Worm (Caenorhabditis elegans) whole organism, young adult: ENCODE data around the gene tsct-1.

ENCODE experiments used
- F10E7.11 ChIP-seq: sonication (generic microtip); optimal IDR thresholded peaks from 2 replicates; lab custom pipeline; 2017; ENCODE audit warnings: mild to moderate bottlenecking, missing genetic modification characterization, moderate library complexity, missing compliant biosample characterization
- F23B12.7 ChIP-seq: sonication (generic microtip); optimal IDR thresholded peaks from 2 replicates; lab custom pipeline; 2017; ENCODE audit warnings: missing genetic modification characterization, mild to moderate bottlenecking, missing compliant biosample characterization, antibody characterized with exemption, moderate library complexity; ENCODE audit not compliant: insufficient read depth
- F39B2.1 ChIP-seq: fragments of 200-800 bp; sonication (Bioruptor generic); IDR thresholded peaks from 2 replicates; pipeline ENCODE4 v1.3.6; 2022; ENCODE audit warnings: missing genetic modification reagents, missing genetic modification characterization, missing compliant biosample characterization
- aptf-3 ChIP-seq: fragments of 200-800 bp; sonication (Bioruptor generic); IDR thresholded peaks from 2 replicates; pipeline ENCODE4 v1.3.6; 2022; ENCODE audit warnings: missing genetic modification characterization, missing compliant biosample characterization
- die-1 ChIP-seq: sonication (generic microtip); optimal IDR thresholded peaks from 2 replicates; lab custom pipeline; 2016; ENCODE audit warnings: missing genotype, mild to moderate bottlenecking, missing genetic modification characterization, missing compliant biosample characterization
- egl-18 ChIP-seq: fragments of 200-800 bp; sonication (Bioruptor generic); IDR thresholded peaks from 2 replicates; pipeline ENCODE4 v1.3.6; 2022; ENCODE audit warnings: missing genetic modification reagents, missing genetic modification characterization, missing compliant biosample characterization
- lag-1 ChIP-seq: fragments of 200-800 bp; sonication (Bioruptor generic); IDR thresholded peaks from 2 replicates; pipeline ENCODE4 v1.3.6; 2022; ENCODE audit warnings: missing genetic modification reagents, missing genetic modification characterization, missing compliant biosample characterization
- lin-40 ChIP-seq: sonication (generic microtip); optimal IDR thresholded peaks from 2 replicates; lab custom pipeline; 2016; ENCODE audit warnings: missing genetic modification characterization, mild to moderate bottlenecking, missing compliant biosample characterization, missing genotype, missing genetic modification reagents
- mxl-1 ChIP-seq: sonication (generic microtip); optimal IDR thresholded peaks from 2 replicates; lab custom pipeline; 2016; ENCODE audit warnings: missing genetic modification characterization, missing compliant biosample characterization
- nhr-179 ChIP-seq: sonication (generic microtip); optimal IDR thresholded peaks from 2 replicates; lab custom pipeline; 2016; ENCODE audit warnings: mild to moderate bottlenecking, missing genetic modification characterization, missing compliant biosample characterization
- pha-4 ChIP-seq: fragments of 150-350 bp; sonication (generic microtip); optimal IDR thresholded peaks from 2 replicates; lab custom pipeline; 2014; ENCODE audit warnings: missing biosample characterization, missing genetic modification reagents, missing genetic modification characterization
- snpc-4 ChIP-seq, 5 experiments: fragments of 150-350 bp in 1 of 5; sonication (generic microtip) in 4 of 5; optimal IDR thresholded peaks; 2 replicates each; lab custom pipeline; 2014 to 2018; ENCODE audit warnings: missing genetic modification characterization in 5 of 5, missing biosample characterization in 3 of 5, antibody characterized with exemption in 2 of 5, mild to moderate bottlenecking in 2 of 5, missing compliant biosample characterization in 2 of 5, missing genotype in 2 of 5, moderate library complexity in 2 of 5, missing genetic modification reagents in 1 of 5
- ztf-28 ChIP-seq: fragments of 200-800 bp; sonication (Bioruptor generic); IDR thresholded peaks from 2 replicates; pipeline ENCODE4 v1.3.6; 2022; ENCODE audit warnings: missing genetic modification reagents, missing genetic modification characterization, missing compliant biosample characterization

DNA sequence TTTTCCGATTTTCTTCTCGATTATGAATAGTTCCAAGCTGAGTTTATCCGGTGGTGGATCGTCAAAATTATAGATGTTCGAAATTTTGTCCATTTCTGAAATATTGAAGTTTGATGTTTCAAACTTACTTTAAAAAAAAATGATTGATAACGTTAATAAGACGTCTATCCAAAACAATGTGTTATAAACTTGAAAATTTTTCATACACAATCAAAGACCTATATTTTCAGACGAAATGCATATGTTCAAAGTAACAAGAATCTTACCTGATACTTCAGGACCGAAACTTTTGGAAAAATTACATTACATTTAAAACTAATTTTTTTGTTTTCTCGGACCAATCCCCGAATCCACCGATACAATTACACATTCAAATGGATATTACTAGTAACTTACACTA, 42.5 kb upstream of the tsct-1 start, which contains the start of gene nekl-3:
- TF ChIP-seq F10E7.11 (no peak), nhr-179 (tag; lab: Kevin White, UChicago) (no peak), F23B12.7 (tag; lab: Kevin White, UChicago) (no peak), mxl-1 (tag; lab: Kevin White, UChicago) (no peak), lag-1 (GFP tag; lab: Robert Waterston, UW) (no peak), aptf-3 (no peak), snpc-4 (GFP tag; optimal IDR thresholded peaks at IDR 0.05; lab: Kevin White, UChicago) (no peak), snpc-4 (tag; optimal IDR thresholded peaks at IDR 0.05; lab: Kevin White, UChicago) (no peak), die-1 (tag; lab: Kevin White, UChicago) (no peak), pha-4 (no peak), egl-18 (GFP tag; lab: Robert Waterston, UW) (no peak), lin-40 (tag; lab: Kevin White, UChicago) (no peak), F39B2.1 (GFP tag; lab: Robert Waterston, UW) (no peak), ztf-28 (no peak)
